Fruit fly (Drosophila melanogaster) Kc167 (cell line): ENCODE results near the gene jub.

Experiments
- Myc ChIP-seq: fragments of >200 bp; optimal IDR thresholded peaks from 2 replicates; lab custom pipeline; 2017; ENCODE audit warnings: missing external identifiers
- Sin3A ChIP-seq: fragments of >200 bp; optimal IDR thresholded peaks from 2 replicates; lab custom pipeline; 2018; ENCODE audit warnings: missing external identifiers
- psq ChIP-seq: fragments of >200 bp; optimal IDR thresholded peaks from 2 replicates; lab custom pipeline; 2017; ENCODE audit warnings: missing external identifiers

DNA sequence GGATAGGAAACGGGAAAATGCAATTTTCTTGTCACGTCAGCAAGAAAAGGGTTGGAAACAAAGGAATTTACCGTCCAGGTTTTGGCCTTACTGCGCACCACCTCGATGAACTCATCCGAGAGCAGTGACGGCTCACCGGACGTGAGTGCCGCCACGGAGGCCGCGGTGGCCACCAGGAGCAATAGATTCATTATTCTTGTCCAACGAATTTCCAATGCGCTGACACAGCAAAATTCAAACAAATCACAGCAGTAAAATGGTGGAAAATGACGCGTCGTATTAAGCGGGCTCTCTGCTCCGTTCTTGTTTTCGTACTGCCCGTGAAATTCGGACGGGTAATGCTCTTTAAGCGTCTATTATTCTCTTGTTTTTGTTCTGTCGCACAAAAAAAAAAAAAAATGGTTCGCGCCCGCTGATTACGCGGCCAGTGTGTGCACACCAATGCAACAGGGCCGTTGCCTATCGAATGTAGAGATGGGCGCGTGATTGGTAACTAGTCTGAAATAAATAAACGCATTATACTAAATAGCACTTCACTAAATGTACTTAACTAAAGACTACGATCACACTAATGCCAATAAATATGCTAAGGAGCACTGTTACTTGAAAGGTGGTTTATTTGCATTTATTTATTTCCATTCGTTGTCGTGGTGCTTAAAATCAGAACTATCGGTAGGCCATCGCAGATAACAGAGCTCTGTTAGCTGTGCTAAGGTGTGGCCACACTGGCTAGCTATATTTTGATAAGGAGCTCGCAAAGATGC lies 48.2 kb downstream of the jub start, which contains the start of the genes CtsB and amrt:
- TF ChIP-seq psq (lab: Kevin White, UChicago): no peak
- peak; percentile 11 for TF ChIP-seq Sin3A (lab: Kevin White, UChicago)
- TF ChIP-seq Myc (lab: Kevin White, UChicago): no peak
